Worm (Caenorhabditis elegans): ENCODE measurements around the gene F15B9.10.

DNA sequence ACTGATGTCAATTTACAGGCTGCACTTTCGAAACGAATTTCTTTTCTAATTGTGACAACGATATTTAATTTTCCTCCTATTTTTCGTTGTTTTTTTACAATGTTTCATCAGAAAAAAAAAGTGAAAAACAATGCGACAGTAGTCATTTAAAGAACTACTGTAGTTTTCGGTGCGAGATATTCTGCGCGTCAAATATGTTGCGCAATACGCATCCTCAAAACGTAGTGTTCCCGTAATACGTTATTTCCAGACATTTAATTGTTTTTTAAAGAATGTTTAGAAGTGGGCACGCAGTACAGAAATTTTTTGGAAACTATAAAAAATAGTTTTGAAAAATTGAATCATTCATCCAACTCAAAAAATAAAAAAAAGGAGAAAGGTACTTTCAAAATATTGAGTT lies 34.7 kb downstream of the F15B9.10 start:
- TF ChIP-seq lin-39 (tag; optimal IDR thresholded peaks at IDR 0.05) (no peak), ceh-82 (tag; optimal IDR thresholded peaks at IDR 0.05) (no peak), ZK546.5 (tag; optimal IDR thresholded peaks at IDR 0.05) (no peak)

Measured in whole organism, L2 larva.